Worm (Caenorhabditis elegans) whole organism, L3 larva: ENCODE results near the gene twk-20.

Source experiments
- nhr-77 ChIP-seq: fragments of 150-350 bp; optimal IDR thresholded peaks from 2 replicates; lab custom pipeline; 2014; ENCODE audit warnings: missing biosample characterization, missing genetic modification characterization
- unc-39 ChIP-seq: sonication (generic microtip); optimal IDR thresholded peaks from 4 replicates; lab custom pipeline; 2017; ENCODE audit warnings: missing biosample characterization, missing genetic modification characterization
- zag-1 ChIP-seq: fragments of 150-350 bp; optimal IDR thresholded peaks from 2 replicates; lab custom pipeline; 2014; ENCODE audit warnings: missing biosample characterization, missing genetic modification characterization
- ztf-11 ChIP-seq: fragments of 150-350 bp; optimal IDR thresholded peaks from 2 replicates; lab custom pipeline; 2014; ENCODE audit warnings: missing biosample characterization, missing genetic modification characterization

ce11 chrX:13663641-13664633, 24.3 kb downstream of the twk-20 start, which contains the start of gene C04A11.5:
- TF ChIP-seq nhr-77 (tag; lab: Kevin White, UChicago) (no peak), unc-39 (tag; lab: Kevin White, UChicago) (no peak), ztf-11 (tag; lab: Kevin White, UChicago) (no peak), zag-1 (no peak)
